Worm (Caenorhabditis elegans) whole organism, young adult: ENCODE measurements around the gene rbm-34.
A peak's percentile ranks its signal among the peaks of the same experiment; 100 is the strongest.

Experiments used
- B0035.1 ChIP-seq: sonication (generic microtip); optimal IDR thresholded peaks from 2 replicates; lab custom pipeline; 2016; ENCODE audit warnings: missing genetic modification characterization, mild to moderate bottlenecking, missing compliant biosample characterization, missing genotype, missing genetic modification reagents
- D2030.7 ChIP-seq: fragments of 200-800 bp; sonication (Bioruptor generic); IDR thresholded peaks from 2 replicates; pipeline ENCODE4 v1.3.6; 2022; ENCODE audit warnings: missing genetic modification reagents, missing genetic modification characterization, missing compliant biosample characterization
- F23B12.7 ChIP-seq: sonication (generic microtip); optimal IDR thresholded peaks from 2 replicates; lab custom pipeline; 2017; ENCODE audit warnings: missing genetic modification characterization, mild to moderate bottlenecking, missing compliant biosample characterization, antibody characterized with exemption, moderate library complexity; ENCODE audit not compliant: insufficient read depth
- F57A8.1 ChIP-seq: fragments of 200-800 bp; sonication (Bioruptor generic); optimal IDR thresholded peaks from 2 replicates; lab custom pipeline; 2018; ENCODE audit warnings: mild to moderate bottlenecking, missing genetic modification characterization, moderate library complexity, missing compliant biosample characterization
- Y53G8AR.9 ChIP-seq: fragments of 200-800 bp; sonication (Bioruptor generic); conservative IDR thresholded peaks from 2 replicates; pipeline ENCODE4 v1.3.6; 2022; ENCODE audit warnings: missing genetic modification reagents, missing genetic modification characterization, missing compliant biosample characterization
- Y95B8A.8 ChIP-seq: fragments of 200-800 bp; sonication (Bioruptor generic); IDR thresholded peaks from 2 replicates; pipeline ENCODE4 v1.3.6; 2022; ENCODE audit warnings: missing genetic modification reagents, missing genetic modification characterization, missing compliant biosample characterization
- ama-1 ChIP-seq, 3 experiments: fragments of 150-350 bp in 1 of 3; sonication (generic microtip) in 2 of 3; optimal IDR thresholded peaks; 2 replicates each; lab custom pipeline; 2014 to 2018; ENCODE audit warnings: missing biosample characterization in 2 of 3, missing genetic modification characterization in 2 of 3, missing genetic modification reagents in 2 of 3
- athp-1 ChIP-seq: sonication (generic microtip); optimal IDR thresholded peaks from 2 replicates; lab custom pipeline; 2017; ENCODE audit warnings: mild to moderate bottlenecking, missing genetic modification characterization, missing compliant biosample characterization
- attf-6 ChIP-seq: fragments of 200-800 bp; sonication (Bioruptor generic); IDR thresholded peaks from 2 replicates; pipeline ENCODE4 v1.3.6; 2022; ENCODE audit warnings: missing genetic modification reagents, missing genetic modification characterization, missing compliant biosample characterization
- cebp-1 ChIP-seq, 2 experiments: fragments of 200-800 bp in 1 of 2; sonication (Bioruptor generic) in 1 of 2; sonication (generic microtip) in 1 of 2; IDR thresholded peaks in 1 of 2; optimal IDR thresholded peaks in 1 of 2; 2 replicates each; pipeline versions ENCODE4 v1.3.6 to Lab custom; 2017 to 2022; ENCODE audit warnings: missing compliant biosample characterization in 2 of 2, missing genetic modification characterization in 2 of 2, mild to moderate bottlenecking in 1 of 2, missing genetic modification reagents in 1 of 2, moderate library complexity in 1 of 2
- cebp-2 ChIP-seq: fragments of 200-800 bp; sonication (Bioruptor generic); IDR thresholded peaks from 2 replicates; pipeline ENCODE4 v1.3.6; 2022; ENCODE audit warnings: missing genetic modification characterization, missing compliant biosample characterization
- efl-1 ChIP-seq: fragments of 150-350 bp; optimal IDR thresholded peaks from 2 replicates; lab custom pipeline; 2014; ENCODE audit warnings: missing biosample characterization, missing genetic modification reagents, missing genetic modification characterization
- egrh-3 ChIP-seq: fragments of 200-800 bp; sonication (Bioruptor generic); IDR thresholded peaks from 2 replicates; pipeline ENCODE4 v1.3.6; 2022; ENCODE audit warnings: missing genetic modification reagents, missing genetic modification characterization, missing compliant biosample characterization
- ekl-4 ChIP-seq: fragments of 200-800 bp; sonication (Bioruptor generic); IDR thresholded peaks from 2 replicates; pipeline ENCODE4 v1.3.6; 2022; ENCODE audit warnings: missing genetic modification reagents, missing genetic modification characterization, missing compliant biosample characterization
- hlh-12 ChIP-seq: sonication (generic microtip); optimal IDR thresholded peaks from 2 replicates; lab custom pipeline; 2016; ENCODE audit warnings: missing genetic modification characterization, missing compliant biosample characterization
- hmg-1.2 ChIP-seq: fragments of 200-800 bp; sonication (Bioruptor generic); IDR thresholded peaks from 2 replicates; pipeline ENCODE4 v1.3.6; 2022; ENCODE audit warnings: missing genetic modification reagents, missing genetic modification characterization, missing compliant biosample characterization
- hsf-1 ChIP-seq: fragments of 200-800 bp; sonication (Bioruptor generic); IDR thresholded peaks from 2 replicates; pipeline ENCODE4 v1.3.6; 2022; ENCODE audit warnings: missing genetic modification reagents, missing genetic modification characterization, missing compliant biosample characterization
- let-526 ChIP-seq: fragments of 200-800 bp; sonication (Bioruptor generic); IDR thresholded peaks from 2 replicates; pipeline ENCODE4 v1.3.6; 2022; ENCODE audit warnings: missing genetic modification reagents, missing genetic modification characterization, missing compliant biosample characterization
- lin-26 ChIP-seq: fragments of 200-800 bp; sonication (Bioruptor generic); IDR thresholded peaks from 2 replicates; pipeline ENCODE4 v1.3.6; 2022; ENCODE audit warnings: missing genetic modification reagents, missing genetic modification characterization, missing compliant biosample characterization
- madf-3 ChIP-seq: fragments of 200-800 bp; sonication (Bioruptor generic); IDR thresholded peaks from 2 replicates; pipeline ENCODE4 v1.3.6; 2022; ENCODE audit warnings: missing genetic modification reagents, missing genetic modification characterization, missing compliant biosample characterization
- madf-6 ChIP-seq: fragments of 200-800 bp; sonication (Bioruptor generic); IDR thresholded peaks from 2 replicates; pipeline ENCODE4 v1.3.6; 2022; ENCODE audit warnings: missing genetic modification reagents, missing genetic modification characterization, missing compliant biosample characterization
- mes-4 ChIP-seq: sonication (generic microtip); optimal IDR thresholded peaks from 2 replicates; lab custom pipeline; 2016; ENCODE audit warnings: missing genotype, missing genetic modification characterization, missing compliant biosample characterization
- nhr-120 ChIP-seq: fragments of 200-800 bp; sonication (Bioruptor generic); IDR thresholded peaks from 2 replicates; pipeline ENCODE4 v1.3.6; 2022; ENCODE audit warnings: missing genetic modification characterization, missing compliant biosample characterization
- nhr-80 ChIP-seq: sonication (generic microtip); optimal IDR thresholded peaks from 2 replicates; lab custom pipeline; 2016; ENCODE audit warnings: missing genetic modification characterization, missing compliant biosample characterization
- rcor-1 ChIP-seq: fragments of 200-800 bp; sonication (Bioruptor generic); IDR thresholded peaks from 2 replicates; pipeline ENCODE4 v1.3.6; 2022; ENCODE audit warnings: missing genetic modification reagents, missing genetic modification characterization, missing compliant biosample characterization
- rec-8 ChIP-seq, 2 experiments: sonication (generic microtip); optimal IDR thresholded peaks; 2 replicates each; lab custom pipeline; 2016; ENCODE audit warnings: mild to moderate bottlenecking in 2 of 2, missing genetic modification characterization in 2 of 2, missing genetic modification reagents in 2 of 2, missing genotype in 2 of 2, missing biosample characterization in 1 of 2, missing compliant biosample characterization in 1 of 2, moderate library complexity in 1 of 2
- repo-1 ChIP-seq: sonication (generic microtip); optimal IDR thresholded peaks from 2 replicates; lab custom pipeline; 2017; ENCODE audit warnings: mild to moderate bottlenecking, missing genetic modification characterization, missing compliant biosample characterization
- snpc-1.1 ChIP-seq: sonication (generic microtip); optimal IDR thresholded peaks from 2 replicates; lab custom pipeline; 2017; ENCODE audit warnings: missing genetic modification characterization, mild to moderate bottlenecking, missing compliant biosample characterization, antibody characterized with exemption, moderate library complexity, missing genotype, missing genetic modification reagents; ENCODE audit not compliant: insufficient read depth
- snpc-1.3 ChIP-seq: sonication (generic microtip); optimal IDR thresholded peaks from 2 replicates; lab custom pipeline; 2017; ENCODE audit warnings: missing genetic modification characterization, mild to moderate bottlenecking, missing compliant biosample characterization, antibody characterized with exemption, moderate library complexity, missing genotype, missing genetic modification reagents; ENCODE audit not compliant: insufficient read depth
- snpc-3.4 ChIP-seq: sonication (generic microtip); optimal IDR thresholded peaks from 2 replicates; lab custom pipeline; 2017; ENCODE audit warnings: missing genetic modification characterization, mild to moderate bottlenecking, missing compliant biosample characterization, antibody characterized with exemption, moderate library complexity, missing genotype, missing genetic modification reagents
- snpc-4 ChIP-seq, 5 experiments: fragments of 150-350 bp in 1 of 5; sonication (generic microtip) in 4 of 5; optimal IDR thresholded peaks; 2 replicates each; lab custom pipeline; 2014 to 2018; ENCODE audit warnings: missing genetic modification characterization in 5 of 5, missing biosample characterization in 3 of 5, antibody characterized with exemption in 2 of 5, mild to moderate bottlenecking in 2 of 5, missing compliant biosample characterization in 2 of 5, missing genotype in 2 of 5, moderate library complexity in 2 of 5, missing genetic modification reagents in 1 of 5
- tbp1 ChIP-seq: fragments of 200-800 bp; sonication (Bioruptor generic); optimal IDR thresholded peaks from 2 replicates; lab custom pipeline; 2018; ENCODE audit warnings: mild to moderate bottlenecking, missing genetic modification characterization, missing compliant biosample characterization
- tbx-9 ChIP-seq: sonication (generic microtip); optimal IDR thresholded peaks from 2 replicates; lab custom pipeline; 2016; ENCODE audit warnings: borderline replicate concordance, missing genetic modification characterization, inconsistent platforms, missing compliant biosample characterization
- zfh-2 ChIP-seq: fragments of 200-800 bp; sonication (Bioruptor generic); conservative IDR thresholded peaks from 2 replicates; pipeline ENCODE4 v1.3.6; 2022; ENCODE audit warnings: missing genetic modification reagents, missing genetic modification characterization, missing compliant biosample characterization
- zim-3 ChIP-seq: sonication (generic microtip); optimal IDR thresholded peaks from 2 replicates; lab custom pipeline; 2017; ENCODE audit warnings: mild to moderate bottlenecking, missing genetic modification characterization, moderate library complexity, missing compliant biosample characterization
- ztf-26 ChIP-seq: sonication (generic microtip); optimal IDR thresholded peaks from 2 replicates; lab custom pipeline; 2017; ENCODE audit warnings: missing genetic modification characterization, missing compliant biosample characterization
- ztf-28 ChIP-seq: fragments of 200-800 bp; sonication (Bioruptor generic); IDR thresholded peaks from 2 replicates; pipeline ENCODE4 v1.3.6; 2022; ENCODE audit warnings: missing genetic modification reagents, missing genetic modification characterization, missing compliant biosample characterization
- ztf-3 ChIP-seq: fragments of 200-800 bp; sonication (Bioruptor generic); optimal IDR thresholded peaks from 2 replicates; lab custom pipeline; 2018; ENCODE audit warnings: mild to moderate bottlenecking, missing genetic modification characterization, missing compliant biosample characterization

rbm-34 gene

ce11 chrIV:12121076-12121475, 35.9 kb downstream of the rbm-34 start, which contains the start of the genes ddb-1 and M18.6 (continued):
- TF ChIP-seq ztf-3 (no peak), tbx-9 (tag; lab: Kevin White, UChicago) (no peak), snpc-3.4 (tag; lab: Kevin White, UChicago) (no peak), attf-6 (GFP tag; lab: Robert Waterston, UW) (no peak), snpc-1.3 (tag; lab: Kevin White, UChicago) (no peak), rcor-1 (no peak), cebp-2 (no peak), repo-1 (tag; lab: Kevin White, UChicago) (no peak), hmg-1.2 (peak; percentile 59; the same call in 1 of the 2 replicates), hlh-12 (no peak), ztf-26 (tag; lab: Kevin White, UChicago) (no peak), Y53G8AR.9 (no peak), F57A8.1 (GFP tag; lab: Kevin White, UChicago) (no peak), snpc-1.1 (tag; lab: Kevin White, UChicago) (peak; percentile 5), efl-1 (GFP tag; lab: Kevin White, UChicago) (peak; percentile 77), zim-3 (tag; lab: Kevin White, UChicago) (no peak), rec-8 (tag; optimal IDR thresholded peaks at IDR 0.05; lab: Kevin White, UChicago) (no peak), tbp1 (GFP tag; lab: Kevin White, UChicago) (peak; percentile 7), F23B12.7 (no peak), B0035.1 (tag; lab: Kevin White, UChicago) (no peak), D2030.7 (GFP tag; lab: Robert Waterston, UW) (0 out of 2 replicates have a peak, but pooled peaks have one; percentile 34), ztf-28 (no peak), nhr-120 (no peak), let-526 (no peak)

ce11 chrIV:12122874-12123664, 37.8 kb downstream of the rbm-34 start, which contains the start of gene aly-3:
aly-3 (plus strand) TSS chrIV:12123282.
- TF ChIP-seq madf-3 (GFP tag; lab: Robert Waterston, UW) = peak; percentile 89
- TF ChIP-seq cebp-1 (GFP tag; IDR thresholded peaks at IDR 0.05; lab: Robert Waterston, UW) = no peak
- peak; percentile 8 for TF ChIP-seq cebp-1 (tag; optimal IDR thresholded peaks at IDR 0.05; lab: Kevin White, UChicago)
- no peak for TF ChIP-seq ama-1 (optimal IDR thresholded peaks at IDR 0.05; lab: Kevin White, UChicago)
- peak in 1 of 2 experiments; percentile 15 for TF ChIP-seq ama-1 (GFP tag; optimal IDR thresholded peaks at IDR 0.05; lab: Kevin White, UChicago)
- peak; percentile 6 for TF ChIP-seq nhr-80 (tag; lab: Kevin White, UChicago)
- TF ChIP-seq tbp1 (GFP tag; lab: Kevin White, UChicago) = no peak
- TF ChIP-seq, all 124 proteins: peak for 4

ce11 chrIV:12124314-12125084, 39.3 kb downstream of the rbm-34 start, which contains the start of gene dhhc-6:
dhhc-6 (plus strand) TSS chrIV:12124952.
- 0 out of 2 replicates have a peak, but pooled peaks have one; percentile 30 for TF ChIP-seq hsf-1
- 0 out of 2 replicates have a peak, but pooled peaks have one; percentile 18 for TF ChIP-seq Y53G8AR.9
- TF ChIP-seq egrh-3 (GFP tag; lab: Robert Waterston, UW) = peak; percentile 56; the same call in 1 of the 2 replicates
- 0 out of 2 replicates have a peak, but pooled peaks have one; percentile 43 for TF ChIP-seq attf-6 (GFP tag; lab: Robert Waterston, UW)
- no peak for TF ChIP-seq cebp-1 (GFP tag; IDR thresholded peaks at IDR 0.05; lab: Robert Waterston, UW)
- peak; percentile 6 for TF ChIP-seq cebp-1 (tag; optimal IDR thresholded peaks at IDR 0.05; lab: Kevin White, UChicago)
- 0 out of 2 replicates have a peak, but pooled peaks have one; percentile 27 for TF ChIP-seq ekl-4 (GFP tag; lab: Robert Waterston, UW)
- TF ChIP-seq lin-26 (GFP tag; lab: Robert Waterston, UW) = no peak
- no peak for TF ChIP-seq mes-4 (tag; lab: Kevin White, UChicago)
- TF ChIP-seq ama-1 (optimal IDR thresholded peaks at IDR 0.05; lab: Kevin White, UChicago) = no peak
- peak in 1 of 2 experiments; percentile 40 for TF ChIP-seq ama-1 (GFP tag; optimal IDR thresholded peaks at IDR 0.05; lab: Kevin White, UChicago)
- TF ChIP-seq snpc-4 (GFP tag; optimal IDR thresholded peaks at IDR 0.05; lab: Kevin White, UChicago) = no peak
- peak in 1 of 4 experiments; percentile 19 for TF ChIP-seq snpc-4 (tag; optimal IDR thresholded peaks at IDR 0.05; lab: Kevin White, UChicago)
- TF ChIP-seq madf-3 (GFP tag; lab: Robert Waterston, UW) = peak; percentile 84
- TF ChIP-seq athp-1 (tag; lab: Kevin White, UChicago) = peak; percentile 5
- peak; percentile 58; the same call in 1 of the 2 replicates for TF ChIP-seq Y95B8A.8 (GFP tag; lab: Robert Waterston, UW)
- TF ChIP-seq zfh-2 = peak; percentile 70
- peak; percentile 19; the same call in 1 of the 2 replicates for TF ChIP-seq madf-6
- TF ChIP-seq snpc-1.3 (tag; lab: Kevin White, UChicago) = no peak
